Worm (Caenorhabditis elegans) whole organism, L4/young adult: ENCODE data around the gene C09G1.4.

Source experiments
- dao-5 ChIP-seq: sonication (generic microtip); optimal IDR thresholded peaks from 2 replicates; lab custom pipeline; 2016; ENCODE audit warnings: missing genotype, missing genetic modification characterization, moderate library complexity, missing compliant biosample characterization
- him-1 ChIP-seq: sonication (generic microtip); optimal IDR thresholded peaks from 2 replicates; lab custom pipeline; 2016; ENCODE audit warnings: missing genotype, missing genetic modification reagents, missing genetic modification characterization, missing compliant biosample characterization

- TF ChIP-seq him-1 (tag; lab: Kevin White, UChicago) (no peak), dao-5 (tag; lab: Kevin White, UChicago) (no peak)
These were observed 60.6 kb downstream of the C09G1.4 start for ce11 chrX:15945806-15946205.
